Fruit fly (Drosophila melanogaster) Kc167 (cell line): ENCODE data around the gene run.

Source experiments
- h ChIP-seq: fragments of >200 bp; optimal IDR thresholded peaks from 3 replicates; lab custom pipeline; 2018; ENCODE audit warnings: missing external identifiers
- psq ChIP-seq: fragments of >200 bp; optimal IDR thresholded peaks from 2 replicates; lab custom pipeline; 2017; ENCODE audit warnings: missing external identifiers
- ttk ChIP-seq: sonication (Bioruptor generic); optimal IDR thresholded peaks from 2 replicates; lab custom pipeline; 2017; ENCODE audit warnings: missing external identifiers

DNA sequence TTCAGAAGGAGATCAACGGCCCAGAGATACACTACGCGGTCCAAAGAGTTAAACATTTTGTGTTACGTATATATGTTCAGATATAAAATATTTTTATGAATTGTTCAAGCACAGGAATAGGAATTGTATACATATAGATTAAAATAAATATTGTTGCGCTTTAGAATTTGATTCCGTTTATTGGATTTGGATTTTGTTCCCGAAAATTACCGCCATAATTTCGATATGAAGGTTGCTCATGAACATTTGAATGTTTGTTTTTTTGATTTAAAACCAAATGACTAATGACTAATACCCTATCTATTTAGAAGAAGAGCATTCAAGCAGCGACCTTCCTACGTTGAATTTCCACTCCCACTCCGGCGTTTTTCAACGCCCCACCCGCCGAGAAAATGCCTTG is 46.5 kb upstream of the run start:
- no peak for TF ChIP-seq psq (lab: Kevin White, UChicago)
- TF ChIP-seq h (lab: Kevin White, UChicago) = no peak
- no peak for TF ChIP-seq ttk (lab: Kevin White, UChicago)
